Worm (Caenorhabditis elegans) whole organism, L1 larva: ENCODE results near the gene ceh-63.

Experiments
- lin-39 ChIP-seq: fragments of 150-350 bp; optimal IDR thresholded peaks from 2 replicates; lab custom pipeline; 2014; ENCODE audit warnings: missing biosample characterization, missing genetic modification reagents, missing genetic modification characterization
- nhr-12 ChIP-seq: sonication (generic microtip); optimal IDR thresholded peaks from 2 replicates; lab custom pipeline; 2017; ENCODE audit warnings: missing biosample characterization, missing genetic modification characterization
- nhr-28 ChIP-seq: fragments of 150-350 bp; optimal IDR thresholded peaks from 2 replicates; lab custom pipeline; 2014; ENCODE audit warnings: missing biosample characterization, missing genetic modification characterization
- snpc-4 ChIP-seq: fragments of 150-350 bp; optimal IDR thresholded peaks from 2 replicates; lab custom pipeline; 2014; ENCODE audit warnings: missing biosample characterization, missing genetic modification characterization
- ztf-4 ChIP-seq: fragments of 150-350 bp; optimal IDR thresholded peaks from 2 replicates; lab custom pipeline; 2014; ENCODE audit warnings: missing biosample characterization, missing genetic modification characterization

- no peak for TF ChIP-seq snpc-4
- TF ChIP-seq nhr-28 = no peak
- no peak for TF ChIP-seq nhr-12 (tag; lab: Kevin White, UChicago)
- no peak for TF ChIP-seq lin-39 (tag; lab: Kevin White, UChicago)
- TF ChIP-seq ztf-4 (tag; lab: Kevin White, UChicago) = no peak
Measured at ce11 chrX:3696603-3697002, 22.7 kb upstream of the ceh-63 start, which contains the start of gene C01C4.3.
